Fruit fly (Drosophila melanogaster) S2 (cell line): ENCODE data around the gene ZnT63C.

Source experiments
- CG8478 ChIP-seq: fragments of >200 bp; optimal IDR thresholded peaks from 2 replicates; lab custom pipeline; 2018
- CTCF ChIP-seq, 2 experiments: fragments of >200 bp; optimal IDR thresholded peaks; 2 replicates each; lab custom pipeline; 2018

DNA sequence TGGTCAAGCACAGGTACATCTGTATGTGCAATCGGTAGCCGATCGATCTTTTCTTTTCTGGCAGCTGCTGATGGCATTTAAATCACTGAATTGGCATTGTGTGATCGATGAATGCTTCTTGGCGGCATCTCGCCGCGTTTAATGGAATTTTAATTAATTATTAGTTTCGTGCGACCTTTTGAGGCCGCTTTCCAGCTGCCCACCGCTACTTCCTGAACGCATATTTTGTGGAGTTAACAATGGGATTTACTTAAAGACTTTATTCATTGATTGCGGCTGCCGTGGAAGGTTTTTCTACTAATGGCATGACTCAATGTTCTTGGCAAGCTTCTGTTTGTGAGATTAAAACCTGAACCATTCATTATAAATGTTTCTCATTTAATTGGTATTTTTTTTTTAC is 41.9 kb upstream of the ZnT63C start:
- TF ChIP-seq CG8478 (lab: Kevin White, UChicago): no peak
- no peak for TF ChIP-seq CTCF (optimal IDR thresholded peaks at IDR 0.05; lab: Kevin White, UChicago)
